Worm (Caenorhabditis elegans) whole organism, L1 larva: ENCODE measurements around the gene F35D2.3.

Source experiments
- ceh-8 ChIP-seq: fragments of 200-800 bp; sonication (Bioruptor generic); optimal IDR thresholded peaks from 2 replicates; lab custom pipeline; 2018; ENCODE audit warnings: mild to moderate bottlenecking, missing genetic modification characterization, moderate library complexity, missing compliant biosample characterization
- ceh-82 ChIP-seq, 3 experiments: fragments of 150-350 bp in 1 of 3; sonication (generic microtip) in 2 of 3; optimal IDR thresholded peaks; 2 replicates each; lab custom pipeline; 2014 to 2017; ENCODE audit warnings: missing biosample characterization in 3 of 3, missing genetic modification characterization in 3 of 3
- dpl-1 ChIP-seq, 3 experiments: fragments of 150-350 bp in 2 of 3; sonication (generic microtip) in 1 of 3; optimal IDR thresholded peaks; 2 replicates each; lab custom pipeline; 2014 to 2017; ENCODE audit warnings: missing biosample characterization in 3 of 3, missing genetic modification characterization in 3 of 3, missing genetic modification reagents in 3 of 3
- efl-1 ChIP-seq, 4 experiments: fragments of 150-350 bp; optimal IDR thresholded peaks in 3 of 4; peaks in 1 of 4; 1 replicate in 1 of 4; 2 replicates in 3 of 4; lab custom pipeline; 2014; ENCODE audit warnings: missing biosample characterization in 2 of 4, missing genetic modification characterization in 2 of 4, missing genetic modification reagents in 2 of 4
- nhr-11 ChIP-seq: fragments of 150-350 bp; optimal IDR thresholded peaks from 2 replicates; lab custom pipeline; 2014; ENCODE audit warnings: missing biosample characterization, missing genetic modification characterization
- nhr-12 ChIP-seq: sonication (generic microtip); optimal IDR thresholded peaks from 2 replicates; lab custom pipeline; 2017; ENCODE audit warnings: missing biosample characterization, missing genetic modification characterization
- nhr-28 ChIP-seq: fragments of 150-350 bp; optimal IDR thresholded peaks from 2 replicates; lab custom pipeline; 2014; ENCODE audit warnings: missing biosample characterization, missing genetic modification characterization
- pqm-1 ChIP-seq: sonication (generic microtip); optimal IDR thresholded peaks from 3 replicates; lab custom pipeline; 2017; ENCODE audit warnings: missing biosample characterization, missing genetic modification characterization
- rnt-1 ChIP-seq: sonication (generic microtip); optimal IDR thresholded peaks from 2 replicates; lab custom pipeline; 2016; ENCODE audit warnings: mild to moderate bottlenecking, missing genetic modification characterization, moderate library complexity, missing compliant biosample characterization
- sox-4 ChIP-seq: sonication (generic microtip); optimal IDR thresholded peaks from 2 replicates; lab custom pipeline; 2016; ENCODE audit warnings: missing genetic modification characterization, missing compliant biosample characterization
- tbx-2 ChIP-seq: sonication (generic microtip); optimal IDR thresholded peaks from 2 replicates; lab custom pipeline; 2016; ENCODE audit warnings: missing genetic modification characterization, missing compliant biosample characterization
- unc-62 ChIP-seq: fragments of 150-350 bp; optimal IDR thresholded peaks from 2 replicates; lab custom pipeline; 2014; ENCODE audit warnings: missing biosample characterization, missing genetic modification reagents, missing genetic modification characterization
- unc-86 ChIP-seq: sonication (generic microtip); optimal IDR thresholded peaks from 2 replicates; lab custom pipeline; 2016; ENCODE audit warnings: missing genetic modification characterization, missing compliant biosample characterization
- zag-1 ChIP-seq: fragments of 150-350 bp; optimal IDR thresholded peaks from 2 replicates; lab custom pipeline; 2014; ENCODE audit warnings: missing biosample characterization, missing genetic modification characterization

- TF ChIP-seq zag-1 (tag; lab: Kevin White, UChicago) (no peak), rnt-1 (tag; lab: Kevin White, UChicago) (no peak), pqm-1 (tag; lab: Kevin White, UChicago) (no peak), dpl-1 (GFP tag; optimal IDR thresholded peaks at IDR 0.05; lab: Kevin White, UChicago) (no peak), unc-86 (tag; lab: Kevin White, UChicago) (no peak), nhr-12 (tag; lab: Kevin White, UChicago) (no peak), nhr-28 (tag; lab: Kevin White, UChicago) (no peak), nhr-11 (tag; lab: Kevin White, UChicago) (no peak), sox-4 (tag; lab: Kevin White, UChicago) (no peak), ceh-8 (GFP tag; lab: Kevin White, UChicago) (no peak), efl-1 (optimal IDR thresholded peaks at IDR 0.05; lab: Kevin White, UChicago) (no peak), efl-1 (GFP tag; optimal IDR thresholded peaks at IDR 0.05 in 1 of 2; lab: Kevin White, UChicago) (no peak), ceh-82 (tag; optimal IDR thresholded peaks at IDR 0.05; lab: Kevin White, UChicago) (no peak), tbx-2 (tag; lab: Kevin White, UChicago) (no peak), unc-62 (GFP tag; lab: Kevin White, UChicago) (no peak)
Measured at ce11 chrII:7561494-7561893, 8.9 kb upstream of the F35D2.3 start, which contains the start of the genes ZK1290.11 and ZK1290.1.
